Worm (Caenorhabditis elegans) whole organism, L2 larva: ENCODE results near the gene pcyt-1.

Experiments used
- R02D3.7 ChIP-seq: fragments of 150-350 bp; optimal IDR thresholded peaks from 2 replicates; lab custom pipeline; 2014; ENCODE audit warnings: missing biosample characterization, missing genetic modification characterization
- skn-1 ChIP-seq: sonication (generic microtip); optimal IDR thresholded peaks from 2 replicates; lab custom pipeline; 2017; ENCODE audit warnings: missing biosample characterization, missing genetic modification characterization
- unc-55 ChIP-seq: fragments of 150-350 bp; sonication (generic microtip); optimal IDR thresholded peaks from 3 replicates; lab custom pipeline; 2014; ENCODE audit warnings: missing biosample characterization, missing genetic modification reagents, missing genetic modification characterization
- zag-1 ChIP-seq: fragments of 150-350 bp; optimal IDR thresholded peaks from 2 replicates; lab custom pipeline; 2014; ENCODE audit warnings: missing biosample characterization, missing genetic modification characterization

DNA sequence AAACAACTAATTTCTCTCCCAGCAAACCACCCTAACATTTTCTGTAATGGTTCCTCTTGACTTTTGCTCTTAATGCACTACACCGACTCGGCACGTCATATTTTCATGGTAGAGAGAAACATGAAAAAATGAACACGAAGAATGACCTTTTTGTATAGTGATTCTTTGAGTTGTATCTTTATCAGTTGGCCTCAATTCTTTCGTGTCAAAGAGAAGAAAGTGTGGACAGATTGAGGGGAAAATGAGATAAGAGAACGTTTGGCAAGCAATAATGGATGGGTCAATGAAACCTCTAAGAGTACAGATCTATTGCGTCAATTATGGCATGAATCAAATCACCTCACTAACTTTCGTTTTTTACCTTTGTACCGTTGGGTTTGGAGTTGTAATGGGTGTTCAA is 3.8 kb downstream of the pcyt-1 start:
- TF ChIP-seq skn-1 (no peak), R02D3.7 (tag; lab: Kevin White, UChicago) (no peak), zag-1 (tag; lab: Kevin White, UChicago) (no peak), unc-55 (GFP tag; lab: Kevin White, UChicago) (no peak)
